Fruit fly (Drosophila melanogaster) whole organism, embryonic: ENCODE results near the gene sra.

Experiments
- CG4820 ChIP-seq: fragments of 200-800 bp; sonication (Bioruptor generic); optimal IDR thresholded peaks from 3 replicates; lab custom pipeline; 2016; ENCODE audit warnings: missing biosample characterization, missing genetic modification characterization
- CG6854 ChIP-seq: fragments of 200-800 bp; sonication (Bioruptor generic); optimal IDR thresholded peaks from 3 replicates; lab custom pipeline; 2017; ENCODE audit warnings: missing biosample characterization, mild to moderate bottlenecking, missing genetic modification characterization
- ttk ChIP-seq: fragments of 200-800 bp; sonication (Bioruptor generic); IDR thresholded peaks from 2 replicates; pipeline ENCODE4 v2.1.2; 2022; ENCODE audit warnings: missing biosample characterization, missing genetic modification characterization

dm6 chr3R:16212859-16213708 is 26.3 kb downstream of the sra start:
- TF ChIP-seq ttk (GFP tag; lab: Robert Waterston, UW) = no peak
- peak; percentile 45 for TF ChIP-seq CG4820 (GFP tag; lab: Kevin White, UChicago)
- TF ChIP-seq CG6854 (GFP tag; lab: Kevin White, UChicago) = peak; percentile 73
